Worm (Caenorhabditis elegans) whole organism, L4 larva: Measurements from ENCODE around the gene srj-10.

ENCODE experiments used
- R02D3.7 ChIP-seq: fragments of 150-350 bp; sonication (generic microtip); optimal IDR thresholded peaks from 3 replicates; lab custom pipeline; 2014; ENCODE audit warnings: missing biosample characterization, missing genetic modification characterization
- aha-1 ChIP-seq: fragments of 150-350 bp; peaks from one replicate; lab custom pipeline; 2014; ENCODE audit warnings: missing biosample characterization, missing genetic modification characterization
- lin-13 ChIP-seq: fragments of 150-350 bp; optimal IDR thresholded peaks from 2 replicates; lab custom pipeline; 2014; ENCODE audit warnings: missing biosample characterization, missing genetic modification reagents, missing genetic modification characterization
- mep-1 ChIP-seq: fragments of 150-350 bp; sonication (generic microtip); optimal IDR thresholded peaks from 3 replicates; lab custom pipeline; 2014; ENCODE audit warnings: missing biosample characterization, missing genetic modification characterization
- nhr-11 ChIP-seq: fragments of 150-350 bp; optimal IDR thresholded peaks from 2 replicates; lab custom pipeline; 2014; ENCODE audit warnings: missing biosample characterization, missing genetic modification characterization
- nhr-77 ChIP-seq: fragments of 150-350 bp; optimal IDR thresholded peaks from 2 replicates; lab custom pipeline; 2014; ENCODE audit warnings: missing biosample characterization, missing genetic modification characterization
- snpc-4 ChIP-seq: fragments of 150-350 bp; optimal IDR thresholded peaks from 2 replicates; lab custom pipeline; 2014; ENCODE audit warnings: missing biosample characterization, missing genetic modification characterization
- unc-62 ChIP-seq, 3 experiments: fragments of 150-350 bp in 1 of 3; sonication (generic microtip); optimal IDR thresholded peaks in 2 of 3; peaks in 1 of 3; 1 replicate in 1 of 3; 2 replicates in 2 of 3; lab custom pipeline; 2014 to 2017; ENCODE audit warnings: missing biosample characterization in 3 of 3, missing genetic modification characterization in 3 of 3, missing genetic modification reagents in 3 of 3, missing genotype in 1 of 3
- zfp-2 ChIP-seq: sonication (generic microtip); optimal IDR thresholded peaks from 2 replicates; lab custom pipeline; 2016; ENCODE audit warnings: mild to moderate bottlenecking, missing genetic modification characterization, missing compliant biosample characterization

ce11 chrV:16047508-16047907 lies 26.2 kb downstream of the srj-10 start, which contains the start of gene str-198:
- TF ChIP-seq nhr-77 (tag; lab: Kevin White, UChicago) (no peak), aha-1 (tag; lab: Kevin White, UChicago) (no peak), R02D3.7 (tag; lab: Kevin White, UChicago) (no peak), mep-1 (no peak), snpc-4 (no peak), unc-62 (GFP tag; optimal IDR thresholded peaks at IDR 0.05 in 1 of 2; lab: Kevin White, UChicago) (no peak), unc-62 (tag; optimal IDR thresholded peaks at IDR 0.05; lab: Kevin White, UChicago) (no peak), zfp-2 (tag; lab: Kevin White, UChicago) (no peak), lin-13 (GFP tag; lab: Kevin White, UChicago) (no peak), nhr-11 (tag; lab: Kevin White, UChicago) (no peak)
